Worm (Caenorhabditis elegans): Measurements from ENCODE around the gene cpi-2.
A peak's percentile ranks its signal among the peaks of the same experiment; 100 is the strongest.

- TF ChIP-seq ztf-11 (tag; optimal IDR thresholded peaks at IDR 0.05), result no peak
- no peak for TF ChIP-seq unc-130 (tag; optimal IDR thresholded peaks at IDR 0.05)
- no peak for TF ChIP-seq sptf-1 (tag; optimal IDR thresholded peaks at IDR 0.05)
- TF ChIP-seq sox-4 (tag; optimal IDR thresholded peaks at IDR 0.05), result no peak
- no peak for TF ChIP-seq nhr-11 (tag; optimal IDR thresholded peaks at IDR 0.05)
- no peak for TF ChIP-seq ces-1 (GFP tag; optimal IDR thresholded peaks at IDR 0.05)
- no peak for TF ChIP-seq snpc-4 (tag; optimal IDR thresholded peaks at IDR 0.05)
- TF ChIP-seq fkh-10 (GFP tag; optimal IDR thresholded peaks at IDR 0.05), result no peak
- no peak for TF ChIP-seq mep-1 (tag; optimal IDR thresholded peaks at IDR 0.05)
- TF ChIP-seq elt-2 (tag; optimal IDR thresholded peaks at IDR 0.05), result peak; percentile 13
- TF ChIP-seq fos-1 (tag; optimal IDR thresholded peaks at IDR 0.05), result no peak
Observed at ce11 chrV:6018944-6019450, 24.9 kb upstream of the cpi-2 start, which contains the start of gene picc-1.
